Fruit fly (Drosophila melanogaster) whole organism, embryonic: ENCODE results near the gene GluProRS.

Source experiments
- Aef1 ChIP-seq: fragments of 200-800 bp; sonication (Bioruptor generic); IDR thresholded peaks from 3 replicates; pipeline ENCODE4 v1.3.6; 2022; ENCODE audit warnings: missing biosample characterization, missing genetic modification characterization
- CG10979 ChIP-seq: fragments of 200-800 bp; sonication (Bioruptor generic); optimal IDR thresholded peaks from 2 replicates; lab custom pipeline; 2018; ENCODE audit warnings: missing biosample characterization, mild to moderate bottlenecking, missing genetic modification characterization, moderate library complexity
- CG12071 ChIP-seq: fragments of 200-800 bp; sonication (Bioruptor generic); optimal IDR thresholded peaks from 3 replicates; lab custom pipeline; 2018; ENCODE audit warnings: missing biosample characterization, mild to moderate bottlenecking, missing genetic modification characterization
- CG12219 ChIP-seq: fragments of 200-800 bp; sonication (Bioruptor generic); optimal IDR thresholded peaks from 3 replicates; lab custom pipeline; 2018; ENCODE audit warnings: missing biosample characterization, mild to moderate bottlenecking, missing genetic modification characterization
- CG1233 ChIP-seq: fragments of 200-800 bp; sonication (Bioruptor generic); optimal IDR thresholded peaks from 4 replicates; lab custom pipeline; 2018; ENCODE audit warnings: missing biosample characterization, mild to moderate bottlenecking, missing genetic modification characterization
- CG15269 ChIP-seq: fragments of 200-800 bp; sonication (Bioruptor generic); optimal IDR thresholded peaks from 2 replicates; lab custom pipeline; 2018; ENCODE audit warnings: missing biosample characterization, mild to moderate bottlenecking, missing genetic modification characterization, moderate library complexity
- CG1529 ChIP-seq: fragments of 200-800 bp; sonication (Bioruptor generic); optimal IDR thresholded peaks from 3 replicates; lab custom pipeline; 2018; ENCODE audit warnings: missing biosample characterization, missing genetic modification characterization
- CG1603 ChIP-seq: fragments of 200-800 bp; sonication (Bioruptor generic); optimal IDR thresholded peaks from 2 replicates; lab custom pipeline; 2019; ENCODE audit warnings: missing biosample characterization, mild to moderate bottlenecking, missing genetic modification characterization, moderate library complexity
- CG1647 ChIP-seq: fragments of 200-800 bp; sonication (Bioruptor generic); optimal IDR thresholded peaks from 3 replicates; lab custom pipeline; 2016; ENCODE audit warnings: missing biosample characterization, missing genetic modification characterization
- CG18262 ChIP-seq: fragments of 200-800 bp; optimal IDR thresholded peaks from 3 replicates; lab custom pipeline; 2019; ENCODE audit warnings: missing biosample characterization, mild to moderate bottlenecking, missing genetic modification characterization, moderate library complexity
- CG30403 ChIP-seq: fragments of 200-800 bp; sonication (Bioruptor generic); optimal IDR thresholded peaks from 3 replicates; lab custom pipeline; 2016; ENCODE audit warnings: missing biosample characterization, missing genetic modification characterization
- CG31388 ChIP-seq: fragments of 200-800 bp; sonication (Bioruptor generic); optimal IDR thresholded peaks from 2 replicates; lab custom pipeline; 2016; ENCODE audit warnings: missing biosample characterization, missing genetic modification characterization
- CG32532 ChIP-seq: fragments of 200-800 bp; sonication (Bioruptor generic); IDR thresholded peaks from 2 replicates; pipeline ENCODE4 v1.3.6; 2022; ENCODE audit warnings: missing biosample characterization, missing genetic modification characterization
- CG33213 ChIP-seq: fragments of 200-800 bp; sonication (Bioruptor generic); optimal IDR thresholded peaks from 3 replicates; lab custom pipeline; 2016; ENCODE audit warnings: missing biosample characterization, missing genetic modification characterization
- CG43689 ChIP-seq: fragments of 200-800 bp; sonication (Bioruptor generic); IDR thresholded peaks from 2 replicates; pipeline ENCODE4 v1.3.6; 2022; ENCODE audit warnings: missing biosample characterization, missing genetic modification characterization
- CG5245 ChIP-seq: fragments of 200-800 bp; sonication (Bioruptor generic); optimal IDR thresholded peaks from 3 replicates; lab custom pipeline; 2016; ENCODE audit warnings: missing biosample characterization, missing genetic modification characterization
- CG6254 ChIP-seq: fragments of 200-800 bp; sonication (Bioruptor generic); optimal IDR thresholded peaks from 3 replicates; lab custom pipeline; 2017; ENCODE audit warnings: mild to moderate bottlenecking, missing biosample characterization, missing genetic modification reagents, missing genetic modification characterization
- CG6272 ChIP-seq: fragments of 200-800 bp; sonication (Bioruptor generic); IDR thresholded peaks from 2 replicates; pipeline ENCODE4 v1.3.6; 2022; ENCODE audit warnings: missing biosample characterization, missing genetic modification characterization
- CG7745 ChIP-seq: fragments of 200-800 bp; sonication (Bioruptor generic); optimal IDR thresholded peaks from 2 replicates; lab custom pipeline; 2018; ENCODE audit warnings: missing biosample characterization, mild to moderate bottlenecking, missing genetic modification characterization, moderate library complexity
- CG7839 ChIP-seq: fragments of 200-800 bp; sonication (Bioruptor generic); optimal IDR thresholded peaks from 3 replicates; lab custom pipeline; 2018; ENCODE audit warnings: missing biosample characterization, mild to moderate bottlenecking, missing genetic modification characterization, moderate library complexity
- CG8944 ChIP-seq: fragments of 200-800 bp; sonication (Bioruptor generic); optimal IDR thresholded peaks from 3 replicates; lab custom pipeline; 2016; ENCODE audit warnings: missing biosample characterization, missing genetic modification characterization
- CTCF ChIP-seq: fragments of 200-800 bp; sonication (Bioruptor generic); optimal IDR thresholded peaks from 2 replicates; lab custom pipeline; 2017; ENCODE audit warnings: missing biosample characterization, mild to moderate bottlenecking, missing genetic modification characterization, moderate library complexity
- Dad ChIP-seq: fragments of 200-800 bp; sonication (Bioruptor generic); optimal IDR thresholded peaks from 3 replicates; lab custom pipeline; 2016; ENCODE audit warnings: missing biosample characterization, missing genetic modification characterization
- Dbx ChIP-seq: fragments of 200-800 bp; sonication (Bioruptor generic); IDR thresholded peaks from 3 replicates; pipeline ENCODE4 v1.3.6; 2022; ENCODE audit warnings: missing biosample characterization, missing genetic modification characterization
- ERR ChIP-seq: fragments of 200-800 bp; sonication (Bioruptor generic); optimal IDR thresholded peaks from 2 replicates; lab custom pipeline; 2016; ENCODE audit warnings: missing biosample characterization, missing genetic modification characterization
- Eip74EF ChIP-seq, 2 experiments: fragments of 200-800 bp in 1 of 2; fragments of >200 bp in 1 of 2; sonication (Bioruptor generic) in 1 of 2; optimal IDR thresholded peaks; 2 replicates each; lab custom pipeline; 2017 to 2019; ENCODE audit warnings: missing biosample characterization in 2 of 2, missing genetic modification characterization in 2 of 2, mild to moderate bottlenecking in 1 of 2, moderate library complexity in 1 of 2
- HmgD ChIP-seq: fragments of 200-800 bp; sonication (Bioruptor generic); optimal IDR thresholded peaks from 3 replicates; lab custom pipeline; 2016; ENCODE audit warnings: missing biosample characterization, missing genetic modification characterization
- Hr3 ChIP-seq: fragments of 200-800 bp; sonication (Bioruptor generic); optimal IDR thresholded peaks from 3 replicates; lab custom pipeline; 2016; ENCODE audit warnings: missing biosample characterization, missing genetic modification characterization
- Poxn ChIP-seq: fragments of 200-800 bp; sonication (Bioruptor generic); IDR thresholded peaks from 2 replicates; pipeline ENCODE4 v1.3.6; 2022; ENCODE audit warnings: missing biosample characterization, missing genetic modification characterization
- Scr ChIP-seq: fragments of 200-800 bp; sonication (Bioruptor generic); IDR thresholded peaks from 2 replicates; pipeline ENCODE4 v1.3.6; 2022; ENCODE audit warnings: missing biosample characterization, missing genetic modification characterization; ENCODE audit not compliant: partially characterized antibody
- ash1 ChIP-seq: fragments of 200-800 bp; sonication (Bioruptor generic); optimal IDR thresholded peaks from 2 replicates; lab custom pipeline; 2018; ENCODE audit warnings: missing biosample characterization, mild to moderate bottlenecking, missing genetic modification characterization
- bab2 ChIP-seq: fragments of 200-800 bp; sonication (Bioruptor generic); optimal IDR thresholded peaks from 2 replicates; lab custom pipeline; 2016; ENCODE audit warnings: missing biosample characterization, missing genetic modification characterization
- bcd ChIP-seq: fragments of 200-800 bp; sonication (Bioruptor generic); optimal IDR thresholded peaks from 2 replicates; lab custom pipeline; 2017; ENCODE audit warnings: missing biosample characterization, mild to moderate bottlenecking, missing genetic modification characterization
- btn ChIP-seq: fragments of 200-800 bp; sonication (Bioruptor generic); optimal IDR thresholded peaks from 2 replicates; lab custom pipeline; 2016; ENCODE audit warnings: missing biosample characterization, missing genetic modification characterization
- croc ChIP-seq: fragments of 200-800 bp; sonication (Bioruptor generic); conservative IDR thresholded peaks from 3 replicates; pipeline ENCODE4 v1.3.6; 2022; ENCODE audit warnings: missing biosample characterization, missing genetic modification characterization
- crp ChIP-seq, 2 experiments: fragments of 200-800 bp; sonication (Bioruptor generic); optimal IDR thresholded peaks; 2 replicates in 1 of 2; 3 replicates in 1 of 2; lab custom pipeline; 2017; ENCODE audit warnings: missing biosample characterization in 2 of 2, missing genetic modification characterization in 2 of 2, mild to moderate bottlenecking in 1 of 2, moderate library complexity in 1 of 2
- dati ChIP-seq: fragments of 200-800 bp; sonication (Bioruptor generic); IDR thresholded peaks from 2 replicates; pipeline ENCODE4 v1.3.6; 2022; ENCODE audit warnings: missing biosample characterization, missing genetic modification characterization
- dysf ChIP-seq: fragments of 200-800 bp; sonication (Bioruptor generic); IDR thresholded peaks from 3 replicates; pipeline ENCODE4 v1.3.6; 2022; ENCODE audit warnings: missing biosample characterization, missing genetic modification characterization
- esg ChIP-seq: fragments of 200-800 bp; sonication (Bioruptor generic); conservative IDR thresholded peaks from 2 replicates; pipeline ENCODE4 v1.3.6; 2022; ENCODE audit warnings: missing biosample characterization, missing genetic modification characterization
- fd3F ChIP-seq: fragments of 200-800 bp; sonication (Bioruptor generic); optimal IDR thresholded peaks from 2 replicates; lab custom pipeline; 2018; ENCODE audit warnings: missing biosample characterization, mild to moderate bottlenecking, missing genetic modification characterization, moderate library complexity
- fu2 ChIP-seq: fragments of 200-800 bp; sonication (Bioruptor generic); optimal IDR thresholded peaks from 2 replicates; lab custom pipeline; 2016; ENCODE audit warnings: missing biosample characterization, missing genetic modification characterization
- hb ChIP-seq: fragments of 200-800 bp; sonication (Bioruptor generic); IDR thresholded peaks from 3 replicates; pipeline ENCODE4 v1.3.6; 2022; ENCODE audit warnings: missing biosample characterization, missing genetic modification characterization; ENCODE audit not compliant: partially characterized antibody
- lab ChIP-seq: fragments of 200-800 bp; sonication (Bioruptor generic); optimal IDR thresholded peaks from 3 replicates; lab custom pipeline; 2017; ENCODE audit warnings: missing biosample characterization, missing genetic modification characterization, mild to moderate bottlenecking, moderate library complexity, missing genetic modification reagents
- org-1 ChIP-seq: fragments of 200-800 bp; sonication (Bioruptor generic); optimal IDR thresholded peaks from 2 replicates; lab custom pipeline; 2017; ENCODE audit warnings: missing biosample characterization, missing genetic modification characterization
- pb ChIP-seq: fragments of 200-800 bp; sonication (Bioruptor generic); optimal IDR thresholded peaks from 3 replicates; lab custom pipeline; 2016; ENCODE audit warnings: missing biosample characterization, missing genetic modification characterization
- pzg ChIP-seq: fragments of 200-800 bp; sonication (Bioruptor generic); optimal IDR thresholded peaks from 3 replicates; lab custom pipeline; 2018; ENCODE audit warnings: missing biosample characterization, mild to moderate bottlenecking, missing genetic modification characterization, moderate library complexity
- ranshi ChIP-seq: fragments of 200-800 bp; sonication (Bioruptor generic); IDR thresholded peaks from 2 replicates; pipeline ENCODE4 v1.3.6; 2022; ENCODE audit warnings: missing biosample characterization, missing genetic modification characterization
- rib ChIP-seq: fragments of 200-800 bp; sonication (Bioruptor generic); IDR thresholded peaks from 2 replicates; pipeline ENCODE4 v1.3.6; 2022; ENCODE audit warnings: missing biosample characterization, missing genetic modification characterization
- scrt ChIP-seq: fragments of 200-800 bp; sonication (Bioruptor generic); optimal IDR thresholded peaks from 2 replicates; lab custom pipeline; 2018; ENCODE audit warnings: missing biosample characterization, mild to moderate bottlenecking, missing genetic modification characterization, moderate library complexity
- sna ChIP-seq: fragments of 200-800 bp; sonication (Bioruptor generic); IDR thresholded peaks from 2 replicates; pipeline ENCODE4 v1.3.6; 2022; ENCODE audit warnings: missing biosample characterization, missing genetic modification characterization; ENCODE audit not compliant: partially characterized antibody
- unpg ChIP-seq: fragments of 200-800 bp; sonication (Bioruptor generic); optimal IDR thresholded peaks from 3 replicates; lab custom pipeline; 2018; ENCODE audit warnings: missing biosample characterization, mild to moderate bottlenecking, missing genetic modification characterization, moderate library complexity
- wdn ChIP-seq: fragments of 200-800 bp; sonication (Bioruptor generic); IDR thresholded peaks from 2 replicates; pipeline ENCODE4 v1.3.6; 2022; ENCODE audit warnings: missing biosample characterization, missing genetic modification characterization
- zfh2 ChIP-seq: fragments of 200-800 bp; sonication (Bioruptor generic); optimal IDR thresholded peaks from 2 replicates; lab custom pipeline; 2016; ENCODE audit warnings: missing biosample characterization, missing genetic modification characterization

The GluProRS gene

dm6 chr3R:23915967-23916366, 42.2 kb downstream of the GluProRS start (continued):
- TF ChIP-seq scrt, result no peak
- TF ChIP-seq Dad, result no peak
- peak; percentile 3 for TF ChIP-seq unpg (GFP tag; lab: Kevin White, UChicago)
- TF ChIP-seq CG6254 (GFP tag; lab: Kevin White, UChicago), result peak; percentile 2
- peak; percentile 21 for TF ChIP-seq CG10979 (tag; lab: Kevin White, UChicago)
- no peak for TF ChIP-seq CG15269 (tag; lab: Kevin White, UChicago)
- TF ChIP-seq fd3F (GFP tag; lab: Kevin White, UChicago), result no peak
- TF ChIP-seq CG30403, result peak; percentile 7
- no peak for TF ChIP-seq ERR (GFP tag; lab: Kevin White, UChicago)
- no peak for TF ChIP-seq ash1 (GFP tag; lab: Kevin White, UChicago)
- no peak for TF ChIP-seq Poxn (GFP tag; lab: Robert Waterston, UW)
- no peak for TF ChIP-seq esg (GFP tag; lab: Robert Waterston, UW)
- TF ChIP-seq CG12071 (GFP tag; lab: Kevin White, UChicago), result no peak
- TF ChIP-seq bcd (GFP tag; lab: Kevin White, UChicago), result no peak
- no peak for TF ChIP-seq Eip74EF (GFP tag; optimal IDR thresholded peaks at IDR 0.05; lab: Kevin White, UChicago)
- TF ChIP-seq fu2 (GFP tag; lab: Kevin White, UChicago), result no peak
- no peak for TF ChIP-seq pb
- no peak for TF ChIP-seq croc (GFP tag; lab: Robert Waterston, UW)
- no peak for TF ChIP-seq CG1647 (GFP tag; lab: Kevin White, UChicago)
- no peak for TF ChIP-seq dysf (GFP tag; lab: Robert Waterston, UW)
- TF ChIP-seq dati (GFP tag; lab: Robert Waterston, UW), result no peak
- TF ChIP-seq CG43689 (GFP tag; lab: Robert Waterston, UW), result no peak
- TF ChIP-seq CG7745 (tag; lab: Kevin White, UChicago), result no peak
- TF ChIP-seq crp (GFP tag; optimal IDR thresholded peaks at IDR 0.05; lab: Kevin White, UChicago), result no peak
- TF ChIP-seq CG33213, result no peak
- TF ChIP-seq btn (GFP tag; lab: Kevin White, UChicago), result no peak
- TF ChIP-seq hb (GFP tag; lab: Robert Waterston, UW), result no peak
- peak; percentile 5 for TF ChIP-seq CG18262 (tag; lab: Kevin White, UChicago)
- peak; percentile 1 for TF ChIP-seq CG1603 (tag; lab: Kevin White, UChicago)
- no peak for TF ChIP-seq CG1233 (GFP tag; lab: Kevin White, UChicago)
- TF ChIP-seq pzg (GFP tag; lab: Kevin White, UChicago), result no peak
- TF ChIP-seq CG31388 (GFP tag; lab: Kevin White, UChicago), result no peak
- no peak for TF ChIP-seq CG12219 (GFP tag; lab: Kevin White, UChicago)
- TF ChIP-seq Aef1 (GFP tag; lab: Robert Waterston, UW), result no peak
- TF ChIP-seq CG1529 (GFP tag; lab: Kevin White, UChicago), result no peak
- no peak for TF ChIP-seq wdn (GFP tag; lab: Robert Waterston, UW)
- no peak for TF ChIP-seq lab
- TF ChIP-seq Dbx (GFP tag; lab: Robert Waterston, UW), result no peak
- TF ChIP-seq HmgD (GFP tag; lab: Kevin White, UChicago), result no peak
- no peak for TF ChIP-seq CG6272
- no peak for TF ChIP-seq rib (GFP tag; lab: Robert Waterston, UW)
- TF ChIP-seq CG32532 (GFP tag; lab: Robert Waterston, UW), result no peak
- TF ChIP-seq ranshi, result no peak
- peak; percentile 0 for TF ChIP-seq CG7839 (tag; lab: Kevin White, UChicago)
- no peak for TF ChIP-seq CG8944 (GFP tag; lab: Kevin White, UChicago)
- TF ChIP-seq CG5245 (GFP tag; lab: Kevin White, UChicago), result no peak
- no peak for TF ChIP-seq sna (GFP tag; lab: Robert Waterston, UW)
- no peak for TF ChIP-seq Scr (GFP tag; lab: Robert Waterston, UW)
- TF ChIP-seq zfh2, result no peak
- no peak for TF ChIP-seq org-1 (GFP tag; lab: Kevin White, UChicago)
- TF ChIP-seq CTCF (GFP tag; lab: Kevin White, UChicago), result no peak
- no peak for TF ChIP-seq bab2 (GFP tag; lab: Kevin White, UChicago)
- no peak for TF ChIP-seq Hr3
